Fruit fly (Drosophila melanogaster) whole organism, embryonic: Measurements from ENCODE around the gene CNMaR.

Source experiments
- ATbp ChIP-seq: fragments of 200-800 bp; sonication (Bioruptor generic); optimal IDR thresholded peaks from 2 replicates; lab custom pipeline; 2017; ENCODE audit warnings: missing biosample characterization, mild to moderate bottlenecking, missing genetic modification characterization, missing genetic modification reagents
- CG11695 ChIP-seq: fragments of 200-800 bp; sonication (Bioruptor generic); IDR thresholded peaks from 3 replicates; pipeline ENCODE4 v1.3.6; 2022; ENCODE audit warnings: missing biosample characterization, missing genetic modification characterization
- CG11696 ChIP-seq: fragments of 200-800 bp; sonication (Bioruptor generic); IDR thresholded peaks from 2 replicates; pipeline ENCODE4 v1.3.6; 2022; ENCODE audit warnings: missing biosample characterization, missing genetic modification characterization
- CG12391 ChIP-seq: fragments of 200-800 bp; sonication (Bioruptor generic); optimal IDR thresholded peaks from 3 replicates; lab custom pipeline; 2018; ENCODE audit warnings: missing biosample characterization, mild to moderate bottlenecking, missing genetic modification characterization, moderate library complexity
- CG14014 ChIP-seq: fragments of 200-800 bp; sonication (Bioruptor generic); IDR thresholded peaks from 2 replicates; pipeline ENCODE4 v1.3.6; 2022; ENCODE audit warnings: missing biosample characterization, missing genetic modification characterization
- CG14441 ChIP-seq: fragments of 200-800 bp; sonication (Bioruptor generic); IDR thresholded peaks from 2 replicates; pipeline ENCODE4 v1.3.6; 2022; ENCODE audit warnings: missing biosample characterization, missing genetic modification characterization
- CG15073 ChIP-seq: fragments of 200-800 bp; sonication (Bioruptor generic); optimal IDR thresholded peaks from 2 replicates; lab custom pipeline; 2016; ENCODE audit warnings: missing biosample characterization, missing genetic modification characterization
- CG17328 ChIP-seq: fragments of 200-800 bp; sonication (Bioruptor generic); IDR thresholded peaks from 2 replicates; pipeline ENCODE4 v1.3.6; 2022; ENCODE audit warnings: missing biosample characterization, missing genetic modification characterization
- CG17361 ChIP-seq: fragments of 200-800 bp; sonication (Bioruptor generic); IDR thresholded peaks from 3 replicates; pipeline ENCODE4 v1.3.6; 2022; ENCODE audit warnings: missing biosample characterization, missing genetic modification characterization
- CG17385 ChIP-seq: fragments of 200-800 bp; sonication (Bioruptor generic); optimal IDR thresholded peaks from 3 replicates; lab custom pipeline; 2018; ENCODE audit warnings: missing biosample characterization, mild to moderate bottlenecking, missing genetic modification characterization
- CG17568 ChIP-seq: fragments of 200-800 bp; sonication (Bioruptor generic); optimal IDR thresholded peaks from 2 replicates; lab custom pipeline; 2018; ENCODE audit warnings: missing biosample characterization, mild to moderate bottlenecking, missing genetic modification characterization, moderate library complexity
- CG30403 ChIP-seq: fragments of 200-800 bp; sonication (Bioruptor generic); optimal IDR thresholded peaks from 3 replicates; lab custom pipeline; 2016; ENCODE audit warnings: missing biosample characterization, missing genetic modification characterization
- CG30431 ChIP-seq: fragments of 200-800 bp; sonication (Bioruptor generic); optimal IDR thresholded peaks from 2 replicates; lab custom pipeline; 2017; ENCODE audit warnings: missing biosample characterization, missing genetic modification characterization
- CG32767 ChIP-seq: fragments of 200-800 bp; sonication (Bioruptor generic); IDR thresholded peaks from 2 replicates; pipeline ENCODE4 v1.3.6; 2022; ENCODE audit warnings: missing biosample characterization, missing genetic modification characterization
- CG4707 ChIP-seq: fragments of 200-800 bp; sonication (Bioruptor generic); optimal IDR thresholded peaks from 2 replicates; lab custom pipeline; 2018; ENCODE audit warnings: missing biosample characterization, mild to moderate bottlenecking, missing genetic modification characterization, moderate library complexity
- CG6254 ChIP-seq: fragments of 200-800 bp; sonication (Bioruptor generic); optimal IDR thresholded peaks from 3 replicates; lab custom pipeline; 2017; ENCODE audit warnings: mild to moderate bottlenecking, missing biosample characterization, missing genetic modification reagents, missing genetic modification characterization
- CG6791 ChIP-seq: fragments of 200-800 bp; sonication (Bioruptor generic); IDR thresholded peaks from 3 replicates; pipeline ENCODE4 v1.3.6; 2022; ENCODE audit warnings: missing biosample characterization, missing genetic modification characterization; ENCODE audit not compliant: partially characterized antibody
- Dbx ChIP-seq: fragments of 200-800 bp; sonication (Bioruptor generic); IDR thresholded peaks from 3 replicates; pipeline ENCODE4 v1.3.6; 2022; ENCODE audit warnings: missing biosample characterization, missing genetic modification characterization
- Dip2 ChIP-seq: fragments of 200-800 bp; sonication (Bioruptor generic); IDR thresholded peaks from 2 replicates; pipeline ENCODE4 v1.3.6; 2022; ENCODE audit warnings: missing biosample characterization, missing genetic modification characterization
- Dref ChIP-seq: fragments of 200-800 bp; sonication (Bioruptor generic); IDR thresholded peaks from 2 replicates; pipeline ENCODE4 v1.3.6; 2022; ENCODE audit warnings: missing biosample characterization, missing genetic modification characterization
- Hmr ChIP-seq: fragments of 200-800 bp; sonication (Bioruptor generic); optimal IDR thresholded peaks from 3 replicates; lab custom pipeline; 2017; ENCODE audit warnings: mild to moderate bottlenecking, missing biosample characterization, missing genetic modification reagents, missing genetic modification characterization
- Sox102F ChIP-seq: fragments of 200-800 bp; sonication (Bioruptor generic); optimal IDR thresholded peaks from 2 replicates; lab custom pipeline; 2018; ENCODE audit warnings: missing biosample characterization, mild to moderate bottlenecking, missing genetic modification characterization, moderate library complexity
- Taf1 ChIP-seq: fragments of 200-800 bp; sonication (Bioruptor generic); IDR thresholded peaks from 2 replicates; pipeline ENCODE4 v1.3.6; 2022; ENCODE audit warnings: missing biosample characterization, missing genetic modification characterization
- Vsx1 ChIP-seq: fragments of 200-800 bp; sonication (Bioruptor generic); optimal IDR thresholded peaks from 2 replicates; lab custom pipeline; 2017; ENCODE audit warnings: missing biosample characterization, mild to moderate bottlenecking, missing genetic modification characterization, missing genetic modification reagents
- Xrp1 ChIP-seq: fragments of 200-800 bp; sonication (Bioruptor generic); IDR thresholded peaks from 2 replicates; pipeline ENCODE4 v1.3.6; 2022; ENCODE audit warnings: missing biosample characterization, missing genetic modification characterization
- ab ChIP-seq: fragments of 200-800 bp; sonication (Bioruptor generic); optimal IDR thresholded peaks from 2 replicates; lab custom pipeline; 2016; ENCODE audit warnings: missing biosample characterization, missing genetic modification characterization
- ap ChIP-seq: fragments of 200-800 bp; sonication (Bioruptor generic); IDR thresholded peaks from 2 replicates; pipeline ENCODE4 v1.3.6; 2022; ENCODE audit warnings: missing biosample characterization, missing genetic modification characterization
- bigmax ChIP-seq: fragments of 200-800 bp; sonication (Bioruptor generic); optimal IDR thresholded peaks from 2 replicates; lab custom pipeline; 2018; ENCODE audit warnings: missing biosample characterization, mild to moderate bottlenecking, missing genetic modification characterization
- bsh ChIP-seq, 2 experiments: fragments of 200-800 bp; sonication (Bioruptor generic); optimal IDR thresholded peaks; 2 replicates each; lab custom pipeline; 2017 to 2018; ENCODE audit warnings: mild to moderate bottlenecking in 2 of 2, missing biosample characterization in 2 of 2, missing genetic modification characterization in 2 of 2, moderate library complexity in 1 of 2
- cad ChIP-seq: fragments of >200 bp; optimal IDR thresholded peaks from 2 replicates; lab custom pipeline; 2017; ENCODE audit warnings: missing biosample characterization, missing genetic modification characterization
- cg ChIP-seq: fragments of 200-800 bp; sonication (Bioruptor generic); optimal IDR thresholded peaks from 3 replicates; lab custom pipeline; 2019; ENCODE audit warnings: missing biosample characterization, mild to moderate bottlenecking, missing genetic modification characterization, moderate library complexity
- crp ChIP-seq, 2 experiments: fragments of 200-800 bp; sonication (Bioruptor generic); optimal IDR thresholded peaks; 2 replicates in 1 of 2; 3 replicates in 1 of 2; lab custom pipeline; 2017; ENCODE audit warnings: missing biosample characterization in 2 of 2, missing genetic modification characterization in 2 of 2, mild to moderate bottlenecking in 1 of 2, moderate library complexity in 1 of 2
- eve ChIP-seq, 2 experiments: fragments of >200 bp; optimal IDR thresholded peaks; 2 replicates each; lab custom pipeline; 2017; ENCODE audit warnings: missing biosample characterization in 2 of 2, missing genetic modification characterization in 2 of 2
- gcm ChIP-seq: fragments of 200-800 bp; sonication (Bioruptor generic); optimal IDR thresholded peaks from 2 replicates; lab custom pipeline; 2019; ENCODE audit warnings: missing biosample characterization, mild to moderate bottlenecking, missing genetic modification characterization, moderate library complexity
- gem ChIP-seq: fragments of 200-800 bp; sonication (Bioruptor generic); optimal IDR thresholded peaks from 2 replicates; lab custom pipeline; 2019; ENCODE audit warnings: missing biosample characterization, mild to moderate bottlenecking, missing genetic modification characterization, moderate library complexity
- ken ChIP-seq: fragments of 200-800 bp; sonication (Bioruptor generic); IDR thresholded peaks from 3 replicates; pipeline ENCODE4 v1.3.6; 2022; ENCODE audit warnings: missing biosample characterization, missing genetic modification characterization
- lilli ChIP-seq: fragments of 200-800 bp; sonication (Bioruptor generic); optimal IDR thresholded peaks from 3 replicates; lab custom pipeline; 2016; ENCODE audit warnings: missing biosample characterization, missing genetic modification characterization
- lmd ChIP-seq: fragments of 200-800 bp; sonication (Bioruptor generic); IDR thresholded peaks from 2 replicates; pipeline ENCODE4 v1.3.6; 2022; ENCODE audit warnings: missing biosample characterization, missing genetic modification characterization
- onecut ChIP-seq: fragments of 200-800 bp; sonication (Bioruptor generic); IDR thresholded peaks from 2 replicates; pipeline ENCODE4 v1.3.6; 2022; ENCODE audit warnings: missing biosample characterization, missing genetic modification characterization
- otp ChIP-seq: fragments of 200-800 bp; sonication (Bioruptor generic); IDR thresholded peaks from 3 replicates; pipeline ENCODE4, ENCODE4 v1.3.6; 2022; ENCODE audit warnings: missing biosample characterization, missing genetic modification characterization
- pan ChIP-seq, 4 experiments: fragments of >200 bp in 3 of 4; fragments of 200-800 bp in 1 of 4; sonication (Bioruptor generic) in 1 of 4; optimal IDR thresholded peaks in 3 of 4; IDR thresholded peaks in 1 of 4; 2 replicates each; pipeline versions ENCODE4 v1.3.6 to Lab custom; 2017 to 2022; ENCODE audit warnings: missing biosample characterization in 2 of 4, missing genetic modification characterization in 2 of 4, mixed read lengths in 1 of 4
- peb ChIP-seq: fragments of 200-800 bp; sonication (Bioruptor generic); IDR thresholded peaks from 2 replicates; pipeline ENCODE4 v1.3.6; 2022; ENCODE audit warnings: missing biosample characterization, missing genetic modification characterization
- prd ChIP-seq, 3 experiments: fragments of >200 bp in 2 of 3; fragments of 200-800 bp in 1 of 3; sonication (Bioruptor generic) in 1 of 3; optimal IDR thresholded peaks in 2 of 3; IDR thresholded peaks in 1 of 3; 2 replicates in 2 of 3; 3 replicates in 1 of 3; pipeline versions ENCODE4 v1.3.6 to Lab custom; 2017 to 2022; ENCODE audit warnings: missing biosample characterization in 1 of 3, missing genetic modification characterization in 1 of 3
- ranshi ChIP-seq: fragments of 200-800 bp; sonication (Bioruptor generic); IDR thresholded peaks from 2 replicates; pipeline ENCODE4 v1.3.6; 2022; ENCODE audit warnings: missing biosample characterization, missing genetic modification characterization
- stc ChIP-seq: fragments of 200-800 bp; sonication (Bioruptor generic); IDR thresholded peaks from 2 replicates; pipeline ENCODE4 v1.3.6; 2022; ENCODE audit warnings: missing biosample characterization, missing genetic modification characterization
- vfl ChIP-seq: fragments of 200-800 bp; sonication (Bioruptor generic); optimal IDR thresholded peaks from 2 replicates; lab custom pipeline; 2016; ENCODE audit warnings: missing biosample characterization, missing genetic modification characterization
- zfh1 ChIP-seq: fragments of 200-800 bp; sonication (Bioruptor generic); IDR thresholded peaks from 3 replicates; pipeline ENCODE4 v1.3.6; 2022; ENCODE audit warnings: missing biosample characterization, missing genetic modification characterization

The CNMaR gene

DNA sequence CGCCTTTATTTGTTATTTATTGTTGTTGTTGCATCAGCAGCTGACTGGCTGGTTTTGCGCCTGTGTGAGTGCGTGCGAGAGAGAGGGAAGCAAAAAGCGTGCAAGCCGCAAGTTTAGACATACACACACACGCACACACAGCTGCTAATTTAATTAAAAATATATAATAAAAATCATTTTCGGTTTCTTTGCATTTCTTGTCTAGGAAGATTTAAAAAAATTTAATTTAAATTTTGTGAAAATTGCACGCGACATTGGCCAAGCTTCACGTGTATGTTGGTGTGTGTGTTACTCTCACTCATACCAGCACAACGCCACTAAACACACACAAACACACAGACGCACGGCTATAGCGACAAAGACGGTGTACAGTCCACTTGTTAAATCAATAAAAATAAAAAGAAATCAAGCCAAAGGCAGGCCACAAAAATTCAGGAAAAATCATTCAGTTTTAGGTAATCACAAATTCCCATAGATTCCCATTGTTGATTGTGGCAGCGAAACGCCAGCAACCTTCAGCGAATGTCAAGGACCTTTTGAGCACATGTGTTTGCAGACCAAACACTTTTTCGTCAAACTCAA, 49.7 kb downstream of the CNMaR start (continued):
- peak; percentile 40 for TF ChIP-seq CG14014 (GFP tag; lab: Robert Waterston, UW)
- peak; percentile 45 for TF ChIP-seq gem (tag; lab: Kevin White, UChicago)
- TF ChIP-seq CG4707 = no peak
- 0 out of 2 replicates have a peak, but pooled peaks have one; percentile 26 for TF ChIP-seq peb (GFP tag; lab: Robert Waterston, UW)
- 0 out of 3 replicates have a peak, but pooled peaks have one; percentile 6 for TF ChIP-seq Dbx
- TF ChIP-seq ken (GFP tag; lab: Robert Waterston, UW) = 0 out of 3 replicates have a peak, but pooled peaks have one; percentile 44
- peak; percentile 19 for TF ChIP-seq Hmr (GFP tag; lab: Kevin White, UChicago)
- peak in 1 of 2 experiments; percentile 31 for TF ChIP-seq bsh (GFP tag; optimal IDR thresholded peaks at IDR 0.05; lab: Kevin White, UChicago)
- no peak for TF ChIP-seq cad
- no peak for TF ChIP-seq lilli (GFP tag; lab: Kevin White, UChicago)
- peak; percentile 57; the same call in 1 of the 2 replicates for TF ChIP-seq stc (GFP tag; lab: Robert Waterston, UW)
- 0 out of 2 replicates have a peak, but pooled peaks have one; percentile 9 for TF ChIP-seq ranshi (GFP tag; lab: Robert Waterston, UW)
- 0 out of 2 replicates have a peak, but pooled peaks have one; percentile 16 for TF ChIP-seq CG32767
- 0 out of 2 replicates have a peak, but pooled peaks have one; percentile 19 for TF ChIP-seq CG14441
- 0 out of 2 replicates have a peak, but pooled peaks have one; percentile 26 for TF ChIP-seq CG11696 (GFP tag; lab: Robert Waterston, UW)
- no peak for TF ChIP-seq vfl
- TF ChIP-seq CG17328 (GFP tag; lab: Robert Waterston, UW) = peak; percentile 44; the same call in 1 of the 2 replicates
- TF ChIP-seq Dip2 (GFP tag; lab: Robert Waterston, UW) = no peak
- TF ChIP-seq CG6254 (GFP tag; lab: Kevin White, UChicago) = peak; percentile 31
- TF ChIP-seq CG30403 (GFP tag; lab: Kevin White, UChicago) = no peak
- 0 out of 2 replicates have a peak, but pooled peaks have one; percentile 25 for TF ChIP-seq lmd (GFP tag; lab: Robert Waterston, UW)
- TF ChIP-seq CG6791 (GFP tag; lab: Robert Waterston, UW) = peak; percentile 52; the same call in 1 of the 3 replicates
- no peak for TF ChIP-seq CG15073
- no peak for TF ChIP-seq pan (optimal IDR thresholded peaks at IDR 0.05; lab: Kevin White, UChicago)
- peak in 1 of 2 experiments; percentile 51 for TF ChIP-seq pan (GFP tag; optimal IDR thresholded peaks at IDR 0.05 in 1 of 2, IDR thresholded peaks at IDR 0.05 in 1 of 2)
- TF ChIP-seq bigmax (GFP tag; lab: Kevin White, UChicago) = no peak
- TF ChIP-seq CG12391 (tag; lab: Kevin White, UChicago) = peak; percentile 31
- TF ChIP-seq CG17568 = peak; percentile 10
- TF ChIP-seq eve (GFP tag; optimal IDR thresholded peaks at IDR 0.05; lab: Kevin White, UChicago) = peak in 1 of 2 experiments; percentile 30
- TF ChIP-seq CG11695 (GFP tag; lab: Robert Waterston, UW) = peak; percentile 63; the same call in 2 of the 3 replicates
- no peak for TF ChIP-seq gcm (GFP tag; lab: Kevin White, UChicago)
- no peak for TF ChIP-seq CG17361 (GFP tag; lab: Robert Waterston, UW)
- no peak for TF ChIP-seq prd (optimal IDR thresholded peaks at IDR 0.05; lab: Kevin White, UChicago)
- peak; percentile 43; the same call in 2 of the 3 replicates for TF ChIP-seq prd (GFP tag; IDR thresholded peaks at IDR 0.05; lab: Robert Waterston, UW)
- peak; percentile 9 for TF ChIP-seq ATbp (GFP tag; lab: Kevin White, UChicago)
- TF ChIP-seq ab = no peak
- peak in 1 of 2 experiments; percentile 30 for TF ChIP-seq crp (GFP tag; optimal IDR thresholded peaks at IDR 0.05; lab: Kevin White, UChicago)
- peak; percentile 31; the same call in 1 of the 2 replicates for TF ChIP-seq onecut (GFP tag; lab: Robert Waterston, UW)
- TF ChIP-seq cg (GFP tag; lab: Kevin White, UChicago) = peak; percentile 76
- 0 out of 2 replicates have a peak, but pooled peaks have one; percentile 35 for TF ChIP-seq Taf1 (GFP tag; lab: Robert Waterston, UW)
- peak; percentile 53 for TF ChIP-seq Vsx1 (GFP tag; lab: Kevin White, UChicago)
- peak; percentile 33; the same call in 1 of the 3 replicates for TF ChIP-seq otp (GFP tag; lab: Robert Waterston, UW)
- 0 out of 3 replicates have a peak, but pooled peaks have one; percentile 50 for TF ChIP-seq zfh1
- no peak for TF ChIP-seq Dref (GFP tag; lab: Robert Waterston, UW)
- TF ChIP-seq CG17385 (GFP tag; lab: Kevin White, UChicago) = no peak
- peak; percentile 48 for TF ChIP-seq Sox102F (GFP tag; lab: Kevin White, UChicago)
- no peak for TF ChIP-seq CG30431 (GFP tag; lab: Kevin White, UChicago)
- 0 out of 2 replicates have a peak, but pooled peaks have one; percentile 26 for TF ChIP-seq ap (GFP tag; lab: Robert Waterston, UW)
- TF ChIP-seq Xrp1 (GFP tag; lab: Robert Waterston, UW) = peak; percentile 56; the same call in 1 of the 2 replicates
